Worm (Caenorhabditis elegans) whole organism, L3 larva: ENCODE results near the gene M163.1.

Experiments used
- ZK546.5 ChIP-seq: sonication (generic microtip); optimal IDR thresholded peaks from 2 replicates; lab custom pipeline; 2017; ENCODE audit warnings: missing biosample characterization, missing genetic modification characterization
- aly-2 ChIP-seq: fragments of 150-350 bp; optimal IDR thresholded peaks from 2 replicates; lab custom pipeline; 2014; ENCODE audit warnings: missing biosample characterization, missing genetic modification characterization
- ama-1 ChIP-seq: fragments of 150-350 bp; optimal IDR thresholded peaks from 2 replicates; lab custom pipeline; 2018
- ceh-16 ChIP-seq: sonication (generic microtip); optimal IDR thresholded peaks from 2 replicates; lab custom pipeline; 2017; ENCODE audit warnings: missing biosample characterization, missing genetic modification characterization
- ceh-28 ChIP-seq: fragments of 150-350 bp; optimal IDR thresholded peaks from 2 replicates; lab custom pipeline; 2014; ENCODE audit warnings: missing biosample characterization, missing genetic modification reagents, missing genetic modification characterization
- ceh-82 ChIP-seq: fragments of 150-350 bp; optimal IDR thresholded peaks from 2 replicates; lab custom pipeline; 2014; ENCODE audit warnings: missing biosample characterization, missing genetic modification characterization
- ceh-9 ChIP-seq: sonication (generic microtip); optimal IDR thresholded peaks from 2 replicates; lab custom pipeline; 2018; ENCODE audit warnings: missing biosample characterization, missing genetic modification characterization
- daf-12 ChIP-seq: fragments of 150-350 bp; optimal IDR thresholded peaks from 2 replicates; lab custom pipeline; 2014; ENCODE audit warnings: missing biosample characterization, missing genetic modification reagents, missing genetic modification characterization
- egl-5 ChIP-seq: fragments of 150-350 bp; optimal IDR thresholded peaks from 2 replicates; lab custom pipeline; 2017; ENCODE audit warnings: missing biosample characterization, missing genetic modification reagents, missing genetic modification characterization, inconsistent platforms
- elt-1 ChIP-seq: fragments of 150-350 bp; optimal IDR thresholded peaks from 2 replicates; lab custom pipeline; 2014; ENCODE audit warnings: missing biosample characterization, missing genetic modification characterization
- elt-2 ChIP-seq: sonication (generic microtip); optimal IDR thresholded peaks from 2 replicates; lab custom pipeline; 2016; ENCODE audit warnings: missing genetic modification reagents, mild to moderate bottlenecking, missing genetic modification characterization, missing compliant biosample characterization
- eor-1 ChIP-seq, 2 experiments: fragments of 150-350 bp; optimal IDR thresholded peaks; 2 replicates each; lab custom pipeline; 2014 to 2018; ENCODE audit warnings: missing biosample characterization in 2 of 2, missing genetic modification characterization in 2 of 2
- fkh-10 ChIP-seq: sonication (generic microtip); optimal IDR thresholded peaks from 2 replicates; lab custom pipeline; 2017; ENCODE audit warnings: missing biosample characterization, missing genetic modification reagents, missing genetic modification characterization
- fkh-2 ChIP-seq: fragments of 150-350 bp; optimal IDR thresholded peaks from 2 replicates; lab custom pipeline; 2014; ENCODE audit warnings: missing biosample characterization, missing genetic modification reagents, missing genetic modification characterization
- fos-1 ChIP-seq: fragments of 150-350 bp; optimal IDR thresholded peaks from 2 replicates; lab custom pipeline; 2014; ENCODE audit warnings: missing biosample characterization, missing genetic modification characterization
- hmg-11 ChIP-seq: sonication (generic microtip); optimal IDR thresholded peaks from 2 replicates; lab custom pipeline; 2016; ENCODE audit warnings: missing genetic modification characterization, missing compliant biosample characterization
- lin-15B ChIP-seq: fragments of 150-350 bp; optimal IDR thresholded peaks from 2 replicates; lab custom pipeline; 2014; ENCODE audit warnings: missing biosample characterization, missing genetic modification characterization
- lin-39 ChIP-seq: fragments of 150-350 bp; optimal IDR thresholded peaks from 2 replicates; lab custom pipeline; 2018; ENCODE audit warnings: missing biosample characterization, missing genetic modification reagents, missing genetic modification characterization
- mml-1 ChIP-seq: fragments of 150-350 bp; sonication (generic microtip); optimal IDR thresholded peaks from 3 replicates; lab custom pipeline; 2014; ENCODE audit warnings: missing biosample characterization, missing genetic modification characterization
- nhr-11 ChIP-seq: fragments of 150-350 bp; optimal IDR thresholded peaks from 2 replicates; lab custom pipeline; 2014; ENCODE audit warnings: missing biosample characterization, missing genetic modification characterization
- nhr-23 ChIP-seq: fragments of 150-350 bp; optimal IDR thresholded peaks from 2 replicates; lab custom pipeline; 2014; ENCODE audit warnings: missing biosample characterization, missing genetic modification reagents, missing genetic modification characterization
- nhr-237 ChIP-seq: fragments of 150-350 bp; optimal IDR thresholded peaks from 2 replicates; lab custom pipeline; 2014; ENCODE audit warnings: missing biosample characterization, missing genetic modification characterization
- nhr-25 ChIP-seq: sonication (generic microtip); optimal IDR thresholded peaks from 2 replicates; lab custom pipeline; 2017; ENCODE audit warnings: missing biosample characterization, missing genetic modification characterization
- nhr-28 ChIP-seq: fragments of 150-350 bp; optimal IDR thresholded peaks from 2 replicates; lab custom pipeline; 2014; ENCODE audit warnings: missing biosample characterization, missing genetic modification characterization
- nhr-43 ChIP-seq: sonication (generic microtip); optimal IDR thresholded peaks from 2 replicates; lab custom pipeline; 2016; ENCODE audit warnings: mild to moderate bottlenecking, missing genetic modification characterization, missing compliant biosample characterization; ENCODE audit not compliant: poor library complexity, severe bottlenecking
- nhr-76 ChIP-seq: fragments of 150-350 bp; sonication (generic microtip); optimal IDR thresholded peaks from 5 replicates; lab custom pipeline; 2014; ENCODE audit warnings: missing biosample characterization, missing genetic modification characterization
- nhr-77 ChIP-seq: fragments of 150-350 bp; optimal IDR thresholded peaks from 2 replicates; lab custom pipeline; 2014; ENCODE audit warnings: missing biosample characterization, missing genetic modification characterization
- pqm-1 ChIP-seq: fragments of 150-350 bp; optimal IDR thresholded peaks from 2 replicates; lab custom pipeline; 2017; ENCODE audit warnings: missing biosample characterization, missing genetic modification characterization, inconsistent platforms
- sea-2 ChIP-seq: fragments of 150-350 bp; sonication (generic microtip); optimal IDR thresholded peaks from 4 replicates; lab custom pipeline; 2014; ENCODE audit warnings: missing biosample characterization, missing genetic modification reagents, missing genetic modification characterization
- skn-1 ChIP-seq: fragments of 150-350 bp; optimal IDR thresholded peaks from 2 replicates; lab custom pipeline; 2014; ENCODE audit warnings: missing biosample characterization, missing genetic modification characterization
- snpc-4 ChIP-seq: fragments of 150-350 bp; optimal IDR thresholded peaks from 2 replicates; lab custom pipeline; 2014; ENCODE audit warnings: missing biosample characterization, missing genetic modification characterization
- tbx-2 ChIP-seq: sonication (generic microtip); optimal IDR thresholded peaks from 2 replicates; lab custom pipeline; 2016; ENCODE audit warnings: mild to moderate bottlenecking, missing genetic modification characterization, missing compliant biosample characterization
- unc-62 ChIP-seq: fragments of 150-350 bp; sonication (generic microtip); optimal IDR thresholded peaks from 4 replicates; lab custom pipeline; 2014; ENCODE audit warnings: missing biosample characterization, missing genetic modification reagents, missing genetic modification characterization
- zag-1 ChIP-seq: fragments of 150-350 bp; optimal IDR thresholded peaks from 2 replicates; lab custom pipeline; 2014; ENCODE audit warnings: missing biosample characterization, missing genetic modification characterization
- ztf-11 ChIP-seq: fragments of 150-350 bp; optimal IDR thresholded peaks from 2 replicates; lab custom pipeline; 2014; ENCODE audit warnings: missing biosample characterization, missing genetic modification characterization

M163.1 gene

DNA sequence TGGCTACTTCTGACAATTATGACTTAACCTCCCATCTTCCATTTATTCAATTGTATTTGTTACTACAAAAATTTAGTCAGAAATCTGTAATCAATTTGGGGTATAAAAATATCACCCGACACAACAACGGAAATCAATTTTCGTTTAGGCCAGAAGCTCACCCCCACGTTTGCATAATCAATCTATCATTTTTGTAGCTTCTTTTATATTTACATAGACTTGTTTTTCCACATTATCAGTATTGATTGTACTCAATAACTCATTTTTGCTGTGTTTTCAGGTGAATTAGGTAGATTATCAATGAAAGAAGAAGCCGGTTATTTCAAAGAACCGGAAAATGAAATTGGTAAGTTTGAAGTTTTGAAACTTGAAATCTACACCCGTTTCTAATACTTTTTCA is 29.9 kb downstream of the M163.1 start, which contains the start of gene M163.5:
Gene M163.5, plus strand, starts transcription at position 301 of the 400 bp plus-strand sequence.
- TF ChIP-seq ceh-9 (tag; lab: Kevin White, UChicago): no peak
- no peak for TF ChIP-seq fos-1
- no peak for TF ChIP-seq tbx-2 (tag; lab: Kevin White, UChicago)
- no peak for TF ChIP-seq nhr-237 (tag; lab: Kevin White, UChicago)
- TF ChIP-seq snpc-4 (tag; lab: Kevin White, UChicago): no peak
- no peak for TF ChIP-seq nhr-28 (tag; lab: Kevin White, UChicago)
- TF ChIP-seq daf-12: no peak
- no peak for TF ChIP-seq unc-62
- TF ChIP-seq aly-2: no peak
- TF ChIP-seq nhr-11: no peak

DNA sequence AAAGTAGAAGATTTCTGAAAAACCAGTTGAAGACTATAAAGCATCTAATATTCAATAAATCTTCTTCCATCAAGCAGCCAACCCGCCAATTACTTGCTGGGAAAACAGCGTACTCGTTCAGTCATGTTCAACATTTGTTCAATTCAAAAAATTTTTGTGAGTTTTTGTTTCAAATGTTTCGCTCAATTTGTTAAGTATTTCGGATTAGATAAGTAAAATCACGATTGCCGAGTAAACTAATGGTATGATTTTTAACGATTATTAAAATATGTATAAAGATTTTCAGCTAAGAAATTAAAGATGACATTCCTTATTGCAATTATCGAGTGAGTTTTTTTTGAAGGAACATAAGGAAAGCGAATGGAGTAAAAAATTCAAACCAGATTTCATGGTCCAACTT is 32.9 kb downstream of the M163.1 start, which contains the start of gene M163.10:
Gene M163.10, plus strand, starts transcription at position 301 of the 400 bp plus-strand sequence.
- TF ChIP-seq ama-1 (lab: Kevin White, UChicago) (no peak), fkh-2 (tag; lab: Kevin White, UChicago) (no peak), ztf-11 (tag; lab: Kevin White, UChicago) (no peak), skn-1 (tag; lab: Kevin White, UChicago) (no peak), egl-5 (tag; lab: Kevin White, UChicago) (no peak), nhr-25 (tag; lab: Kevin White, UChicago) (no peak), mml-1 (tag; lab: Kevin White, UChicago) (no peak), pqm-1 (tag; lab: Kevin White, UChicago) (no peak), ceh-82 (no peak), daf-12 (no peak), ceh-16 (no peak), fkh-10 (GFP tag; lab: Kevin White, UChicago) (no peak), fos-1 (no peak)

DNA sequence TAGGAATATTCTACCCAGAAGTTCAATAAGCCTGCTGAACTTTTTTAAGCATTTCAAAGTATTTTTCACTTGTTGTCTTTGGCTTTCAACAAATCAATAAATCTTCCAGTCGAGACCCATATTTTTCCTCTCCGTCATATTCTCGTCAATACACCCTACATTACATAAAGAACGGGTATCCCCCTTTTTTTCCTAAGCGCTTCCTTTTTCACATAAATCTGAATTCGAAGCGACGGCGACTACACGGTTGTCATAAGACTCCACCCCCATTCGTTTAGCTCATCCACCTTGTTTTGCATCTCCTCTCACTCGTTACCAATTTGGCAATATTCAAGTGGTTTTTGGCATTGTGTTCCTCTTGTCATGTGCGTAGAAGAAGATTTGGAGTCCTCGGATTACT is 34.3 kb downstream of the M163.1 start, which contains the start of gene M163.9:
Gene M163.9, plus strand, starts transcription at position 301 of the 400 bp plus-strand sequence.
- TF ChIP-seq lin-39 (tag; lab: Kevin White, UChicago) (no peak), tbx-2 (tag; lab: Kevin White, UChicago) (no peak), ceh-16 (no peak), ceh-28 (tag; lab: Kevin White, UChicago) (no peak), hmg-11 (tag; lab: Kevin White, UChicago) (no peak), pqm-1 (tag; lab: Kevin White, UChicago) (no peak), nhr-76 (tag; lab: Kevin White, UChicago) (no peak)

DNA sequence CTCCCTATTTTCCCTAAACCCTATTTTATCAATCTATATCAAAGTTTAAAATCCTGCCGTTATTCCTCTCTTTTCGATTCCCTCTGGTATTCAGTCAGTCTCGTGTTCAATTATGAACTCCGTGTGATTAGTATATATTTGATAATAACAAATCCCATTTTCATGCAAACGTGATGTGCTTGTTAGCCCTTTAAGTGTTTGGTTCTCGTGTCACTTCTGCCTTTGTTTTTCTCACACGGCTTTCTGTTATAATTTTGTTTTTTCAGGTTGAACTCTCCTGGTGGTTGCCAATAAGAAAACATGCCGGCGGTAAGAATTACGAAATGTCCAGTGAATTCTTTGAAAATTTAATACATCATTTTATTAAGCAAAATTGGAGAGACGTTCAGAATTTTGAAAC is 37.1 kb downstream of the M163.1 start, which contains the start of gene M163.21:
Gene M163.21, plus strand, starts transcription at position 301 of the 400 bp plus-strand sequence.
- no peak for TF ChIP-seq fos-1
- no peak for TF ChIP-seq ZK546.5 (tag; lab: Kevin White, UChicago)
- TF ChIP-seq pqm-1 (tag; lab: Kevin White, UChicago): no peak
- TF ChIP-seq elt-1 (tag; lab: Kevin White, UChicago): no peak
- no peak for TF ChIP-seq nhr-237 (tag; lab: Kevin White, UChicago)
- TF ChIP-seq nhr-43 (tag; lab: Kevin White, UChicago): no peak
- no peak for TF ChIP-seq lin-15B (tag; lab: Kevin White, UChicago)
- TF ChIP-seq ceh-28 (tag; lab: Kevin White, UChicago): no peak
- no peak for TF ChIP-seq sea-2 (GFP tag; lab: Kevin White, UChicago)
- TF ChIP-seq, all 47 proteins: peak for 0

DNA sequence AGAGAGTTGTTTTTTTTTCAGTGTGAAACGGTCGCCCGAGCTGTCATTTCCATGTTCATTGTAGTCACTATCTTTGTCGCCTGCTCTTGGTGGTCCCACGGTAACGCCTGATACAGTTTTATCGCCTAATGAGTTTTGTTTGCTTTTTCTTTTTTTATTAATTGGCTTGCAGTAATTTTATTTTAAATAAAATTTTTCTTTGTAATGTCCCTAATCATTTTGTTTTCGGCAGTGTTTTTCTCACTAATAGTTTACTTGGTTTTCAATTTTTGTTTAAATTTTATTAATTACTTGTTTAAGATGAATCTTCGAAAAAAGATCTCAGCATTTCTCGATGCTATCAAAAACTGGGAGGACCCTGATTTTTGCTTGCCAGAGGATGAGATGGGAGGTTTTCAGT is 38.0 kb downstream of the M163.1 start, which contains the start of gene M163.22:
Gene M163.22, plus strand, starts transcription at position 301 of the 400 bp plus-strand sequence.
- TF ChIP-seq elt-2 (tag; lab: Kevin White, UChicago) (no peak), nhr-23 (tag; lab: Kevin White, UChicago) (no peak), fos-1 (no peak), nhr-77 (no peak), zag-1 (tag; lab: Kevin White, UChicago) (no peak), fkh-2 (tag; lab: Kevin White, UChicago) (no peak), eor-1 (tag; optimal IDR thresholded peaks at IDR 0.05; lab: Kevin White, UChicago) (no peak), nhr-43 (tag; lab: Kevin White, UChicago) (no peak), aly-2 (no peak), snpc-4 (tag; lab: Kevin White, UChicago) (no peak), ZK546.5 (tag; lab: Kevin White, UChicago) (no peak), egl-5 (tag; lab: Kevin White, UChicago) (no peak), tbx-2 (tag; lab: Kevin White, UChicago) (no peak)
